Worm (Caenorhabditis elegans): ENCODE measurements around the gene oig-8.

DNA sequence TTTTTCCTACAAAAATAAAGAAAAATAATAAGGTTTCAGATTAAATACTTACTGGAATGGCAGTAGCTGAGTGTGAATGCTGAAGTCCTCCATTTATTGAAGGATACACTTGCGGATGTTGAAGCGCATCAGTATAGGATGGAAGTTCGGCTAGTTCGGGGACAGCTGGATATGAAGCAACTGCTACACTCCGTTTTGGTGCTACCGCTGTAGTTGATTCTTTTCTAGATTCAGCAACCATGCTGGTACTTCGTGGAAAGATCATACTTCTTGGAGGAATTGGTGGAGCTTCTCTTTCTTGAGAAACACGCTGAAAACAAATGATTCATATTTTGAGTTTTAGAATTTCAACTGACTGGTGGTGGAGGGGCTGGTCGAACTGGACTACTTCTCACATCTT is 40.3 kb downstream of the oig-8 start:
- no peak for TF ChIP-seq him-1 (tag; optimal IDR thresholded peaks at IDR 0.05)
- TF ChIP-seq dao-5 (tag; optimal IDR thresholded peaks at IDR 0.05) = no peak
- TF ChIP-seq W03F9.2 (tag; optimal IDR thresholded peaks at IDR 0.05) = no peak
